Fruit fly (Drosophila melanogaster): ENCODE results near the gene hyx.

- TF ChIP-seq CG8478 (optimal IDR thresholded peaks at IDR 0.05) (no peak), CTCF (optimal IDR thresholded peaks at IDR 0.05) (no peak)
These were observed 16.9 kb downstream of the hyx start for dm6 chr3R:9055119-9056105.
